Fruit fly (Drosophila melanogaster) S2 (cell line): Measurements from ENCODE around the gene CG15822.

Experiments used
- CG8478 ChIP-seq: fragments of >200 bp; optimal IDR thresholded peaks from 2 replicates; lab custom pipeline; 2018
- CTCF ChIP-seq, 2 experiments: fragments of >200 bp; optimal IDR thresholded peaks; 2 replicates each; lab custom pipeline; 2018

- TF ChIP-seq CTCF (optimal IDR thresholded peaks at IDR 0.05; lab: Kevin White, UChicago) (no peak), CG8478 (lab: Kevin White, UChicago) (no peak)
Measured at dm6 chr3L:2114687-2115444, 48.8 kb downstream of the CG15822 start.
